Fruit fly (Drosophila melanogaster) whole organism, embryonic: ENCODE results near the gene Ets97D.

ENCODE experiments used
- ATbp ChIP-seq: fragments of 200-800 bp; sonication (Bioruptor generic); optimal IDR thresholded peaks from 2 replicates; lab custom pipeline; 2017; ENCODE audit warnings: missing biosample characterization, mild to moderate bottlenecking, missing genetic modification characterization, missing genetic modification reagents
- Awh ChIP-seq: fragments of 200-800 bp; sonication (Bioruptor generic); IDR thresholded peaks from 2 replicates; pipeline ENCODE4, ENCODE4 v1.3.6; 2022; ENCODE audit warnings: missing biosample characterization, missing genetic modification characterization
- B-H1 ChIP-seq: fragments of 200-800 bp; sonication (Bioruptor generic); IDR thresholded peaks from 3 replicates; pipeline ENCODE4 v1.3.6; 2022; ENCODE audit warnings: missing biosample characterization, missing genetic modification characterization
- CG10979 ChIP-seq: fragments of 200-800 bp; sonication (Bioruptor generic); optimal IDR thresholded peaks from 2 replicates; lab custom pipeline; 2018; ENCODE audit warnings: missing biosample characterization, mild to moderate bottlenecking, missing genetic modification characterization, moderate library complexity
- CG11456 ChIP-seq: fragments of 200-800 bp; sonication (Bioruptor generic); IDR thresholded peaks from 3 replicates; pipeline ENCODE4 v1.3.6; 2022; ENCODE audit warnings: missing biosample characterization, missing genetic modification characterization
- CG11695 ChIP-seq: fragments of 200-800 bp; sonication (Bioruptor generic); IDR thresholded peaks from 3 replicates; pipeline ENCODE4 v1.3.6; 2022; ENCODE audit warnings: missing biosample characterization, missing genetic modification characterization
- CG11696 ChIP-seq: fragments of 200-800 bp; sonication (Bioruptor generic); IDR thresholded peaks from 2 replicates; pipeline ENCODE4 v1.3.6; 2022; ENCODE audit warnings: missing biosample characterization, missing genetic modification characterization
- CG12219 ChIP-seq: fragments of 200-800 bp; sonication (Bioruptor generic); optimal IDR thresholded peaks from 3 replicates; lab custom pipeline; 2018; ENCODE audit warnings: missing biosample characterization, mild to moderate bottlenecking, missing genetic modification characterization
- CG14014 ChIP-seq: fragments of 200-800 bp; sonication (Bioruptor generic); IDR thresholded peaks from 2 replicates; pipeline ENCODE4 v1.3.6; 2022; ENCODE audit warnings: missing biosample characterization, missing genetic modification characterization
- CG15269 ChIP-seq: fragments of 200-800 bp; sonication (Bioruptor generic); optimal IDR thresholded peaks from 2 replicates; lab custom pipeline; 2018; ENCODE audit warnings: missing biosample characterization, mild to moderate bottlenecking, missing genetic modification characterization, moderate library complexity
- CG15601 ChIP-seq: fragments of 200-800 bp; sonication (Bioruptor generic); optimal IDR thresholded peaks from 3 replicates; lab custom pipeline; 2019; ENCODE audit warnings: missing biosample characterization, mild to moderate bottlenecking, missing genetic modification characterization, moderate library complexity
- CG1647 ChIP-seq: fragments of 200-800 bp; sonication (Bioruptor generic); optimal IDR thresholded peaks from 3 replicates; lab custom pipeline; 2016; ENCODE audit warnings: missing biosample characterization, missing genetic modification characterization
- CG16779 ChIP-seq: fragments of 200-800 bp; sonication (Bioruptor generic); IDR thresholded peaks from 2 replicates; pipeline ENCODE4 v1.3.6; 2022; ENCODE audit warnings: missing biosample characterization, missing genetic modification characterization
- CG18764 ChIP-seq: fragments of 200-800 bp; sonication (Bioruptor generic); optimal IDR thresholded peaks from 3 replicates; lab custom pipeline; 2016; ENCODE audit warnings: missing biosample characterization, missing genetic modification characterization
- CG2116 ChIP-seq: fragments of 200-800 bp; sonication (Bioruptor generic); optimal IDR thresholded peaks from 3 replicates; lab custom pipeline; 2018; ENCODE audit warnings: missing biosample characterization, mild to moderate bottlenecking, missing genetic modification characterization
- CG2678 ChIP-seq: fragments of 200-800 bp; sonication (Bioruptor generic); optimal IDR thresholded peaks from 3 replicates; lab custom pipeline; 2019; ENCODE audit warnings: missing biosample characterization, mild to moderate bottlenecking, missing genetic modification characterization, moderate library complexity
- CG2712 ChIP-seq: fragments of 200-800 bp; optimal IDR thresholded peaks from 3 replicates; lab custom pipeline; 2019; ENCODE audit warnings: missing biosample characterization, mild to moderate bottlenecking, missing genetic modification characterization, moderate library complexity
- CG2889 ChIP-seq: fragments of 200-800 bp; sonication (Bioruptor generic); IDR thresholded peaks from 3 replicates; pipeline ENCODE4 v1.3.6; 2022; ENCODE audit warnings: missing biosample characterization, missing genetic modification characterization
- CG32532 ChIP-seq: fragments of 200-800 bp; sonication (Bioruptor generic); IDR thresholded peaks from 2 replicates; pipeline ENCODE4 v1.3.6; 2022; ENCODE audit warnings: missing biosample characterization, missing genetic modification characterization
- CG34224 ChIP-seq: fragments of 200-800 bp; sonication (Bioruptor generic); IDR thresholded peaks from 3 replicates; pipeline ENCODE4 v1.3.6; 2022; ENCODE audit warnings: missing biosample characterization, missing genetic modification characterization; ENCODE audit not compliant: partially characterized antibody
- CG4360 ChIP-seq: fragments of 200-800 bp; sonication (Bioruptor generic); IDR thresholded peaks from 2 replicates; pipeline ENCODE4 v1.3.6; 2022; ENCODE audit warnings: missing biosample characterization, missing genetic modification characterization
- CG4424 ChIP-seq: fragments of 200-800 bp; sonication (Bioruptor generic); optimal IDR thresholded peaks from 3 replicates; lab custom pipeline; 2016; ENCODE audit warnings: missing biosample characterization, missing genetic modification characterization
- CG4707 ChIP-seq: fragments of 200-800 bp; sonication (Bioruptor generic); optimal IDR thresholded peaks from 2 replicates; lab custom pipeline; 2018; ENCODE audit warnings: missing biosample characterization, mild to moderate bottlenecking, missing genetic modification characterization, moderate library complexity
- CG5245 ChIP-seq: fragments of 200-800 bp; sonication (Bioruptor generic); optimal IDR thresholded peaks from 3 replicates; lab custom pipeline; 2016; ENCODE audit warnings: missing biosample characterization, missing genetic modification characterization
- CG7839 ChIP-seq: fragments of 200-800 bp; sonication (Bioruptor generic); optimal IDR thresholded peaks from 3 replicates; lab custom pipeline; 2018; ENCODE audit warnings: missing biosample characterization, mild to moderate bottlenecking, missing genetic modification characterization, moderate library complexity
- CG8290 ChIP-seq, 3 experiments: fragments of 200-800 bp; sonication (Bioruptor generic); optimal IDR thresholded peaks; 2 replicates each; lab custom pipeline; 2016 to 2019; ENCODE audit warnings: missing biosample characterization in 3 of 3, missing genetic modification characterization in 3 of 3, mild to moderate bottlenecking in 2 of 3, moderate library complexity in 1 of 3
- CG9817 ChIP-seq: fragments of 200-800 bp; sonication (Bioruptor generic); optimal IDR thresholded peaks from 2 replicates; lab custom pipeline; 2018; ENCODE audit warnings: missing biosample characterization, mild to moderate bottlenecking, missing genetic modification characterization, moderate library complexity
- Fer2 ChIP-seq: fragments of 200-800 bp; sonication (Bioruptor generic); optimal IDR thresholded peaks from 2 replicates; lab custom pipeline; 2018; ENCODE audit warnings: missing biosample characterization, mild to moderate bottlenecking, missing genetic modification characterization, moderate library complexity
- HLHmδ ChIP-seq: fragments of 200-800 bp; sonication (Bioruptor generic); optimal IDR thresholded peaks from 2 replicates; lab custom pipeline; 2018; ENCODE audit warnings: missing biosample characterization, mild to moderate bottlenecking, missing genetic modification characterization, moderate library complexity
- Hand ChIP-seq: fragments of 200-800 bp; sonication (Bioruptor generic); optimal IDR thresholded peaks from 2 replicates; lab custom pipeline; 2017; ENCODE audit warnings: mild to moderate bottlenecking, missing biosample characterization, missing genetic modification reagents, missing genetic modification characterization
- Hr78 ChIP-seq, 2 experiments: fragments of 200-800 bp in 1 of 2; fragments of >200 bp in 1 of 2; sonication (Bioruptor generic) in 1 of 2; optimal IDR thresholded peaks; 2 replicates each; lab custom pipeline; 2017 to 2019; ENCODE audit warnings: missing biosample characterization in 2 of 2, missing genetic modification characterization in 2 of 2, mild to moderate bottlenecking in 1 of 2, moderate library complexity in 1 of 2
- Mad ChIP-seq: fragments of 200-800 bp; sonication (Bioruptor generic); optimal IDR thresholded peaks from 2 replicates; lab custom pipeline; 2016; ENCODE audit warnings: missing biosample characterization, missing genetic modification characterization
- Pdp1 ChIP-seq, 2 experiments: fragments of 200-800 bp; sonication (Bioruptor generic); optimal IDR thresholded peaks; 3 replicates each; lab custom pipeline; 2016; ENCODE audit warnings: missing biosample characterization in 2 of 2, missing genetic modification characterization in 2 of 2, mild to moderate bottlenecking in 1 of 2, moderate library complexity in 1 of 2
- Spps ChIP-seq: fragments of 200-800 bp; sonication (Bioruptor generic); optimal IDR thresholded peaks from 2 replicates; lab custom pipeline; 2018; ENCODE audit warnings: missing biosample characterization, mild to moderate bottlenecking, missing genetic modification characterization
- Ssrp ChIP-seq: fragments of 200-800 bp; sonication (Bioruptor generic); optimal IDR thresholded peaks from 2 replicates; lab custom pipeline; 2018; ENCODE audit warnings: missing biosample characterization, mild to moderate bottlenecking, missing genetic modification characterization, moderate library complexity
- al ChIP-seq: fragments of 200-800 bp; sonication (Bioruptor generic); IDR thresholded peaks from 2 replicates; pipeline ENCODE4 v1.3.6; 2022; ENCODE audit warnings: missing biosample characterization, missing genetic modification characterization
- cg ChIP-seq: fragments of 200-800 bp; sonication (Bioruptor generic); optimal IDR thresholded peaks from 3 replicates; lab custom pipeline; 2019; ENCODE audit warnings: missing biosample characterization, mild to moderate bottlenecking, missing genetic modification characterization, moderate library complexity
- disco-r ChIP-seq: fragments of 200-800 bp; sonication (Bioruptor generic); optimal IDR thresholded peaks from 2 replicates; lab custom pipeline; 2016; ENCODE audit warnings: missing biosample characterization, missing genetic modification characterization
- dmrt11E ChIP-seq: fragments of 200-800 bp; sonication (Bioruptor generic); optimal IDR thresholded peaks from 3 replicates; lab custom pipeline; 2018; ENCODE audit warnings: missing biosample characterization, mild to moderate bottlenecking, missing genetic modification characterization, moderate library complexity
- dpn ChIP-seq, 2 experiments: fragments of 200-800 bp; sonication (Bioruptor generic); optimal IDR thresholded peaks; 3 replicates each; lab custom pipeline; 2016; ENCODE audit warnings: missing biosample characterization in 2 of 2, missing genetic modification characterization in 2 of 2
- eve ChIP-seq, 2 experiments: fragments of >200 bp; optimal IDR thresholded peaks; 2 replicates each; lab custom pipeline; 2017; ENCODE audit warnings: missing biosample characterization in 2 of 2, missing genetic modification characterization in 2 of 2
- her ChIP-seq: fragments of 200-800 bp; sonication (Bioruptor generic); optimal IDR thresholded peaks from 2 replicates; lab custom pipeline; 2016; ENCODE audit warnings: missing biosample characterization, missing genetic modification characterization
- hkb ChIP-seq, 2 experiments: fragments of 200-800 bp in 1 of 2; fragments of >200 bp in 1 of 2; sonication (Bioruptor generic) in 1 of 2; IDR thresholded peaks in 1 of 2; optimal IDR thresholded peaks in 1 of 2; 2 replicates each; pipeline versions ENCODE4 v1.3.6 to Lab custom; 2017 to 2022; ENCODE audit warnings: missing biosample characterization in 1 of 2, missing genetic modification characterization in 1 of 2
- lbe ChIP-seq: fragments of 200-800 bp; sonication (Bioruptor generic); optimal IDR thresholded peaks from 2 replicates; lab custom pipeline; 2016; ENCODE audit warnings: missing biosample characterization, mild to moderate bottlenecking, missing genetic modification characterization
- onecut ChIP-seq: fragments of 200-800 bp; sonication (Bioruptor generic); IDR thresholded peaks from 2 replicates; pipeline ENCODE4 v1.3.6; 2022; ENCODE audit warnings: missing biosample characterization, missing genetic modification characterization
- otp ChIP-seq: fragments of 200-800 bp; sonication (Bioruptor generic); IDR thresholded peaks from 3 replicates; pipeline ENCODE4, ENCODE4 v1.3.6; 2022; ENCODE audit warnings: missing biosample characterization, missing genetic modification characterization
- sens ChIP-seq: fragments of 200-800 bp; sonication (Bioruptor generic); peaks from one replicate; lab custom pipeline; 2016; ENCODE audit warnings: missing biosample characterization, missing genetic modification characterization
- usp ChIP-seq: fragments of >200 bp; optimal IDR thresholded peaks from 2 replicates; lab custom pipeline; 2017; ENCODE audit warnings: missing biosample characterization, missing genetic modification characterization
- z ChIP-seq: fragments of 200-800 bp; sonication (Bioruptor generic); IDR thresholded peaks from 3 replicates; pipeline ENCODE4 v1.3.6; 2022; ENCODE audit warnings: missing biosample characterization, missing genetic modification characterization

The Ets97D gene

DNA sequence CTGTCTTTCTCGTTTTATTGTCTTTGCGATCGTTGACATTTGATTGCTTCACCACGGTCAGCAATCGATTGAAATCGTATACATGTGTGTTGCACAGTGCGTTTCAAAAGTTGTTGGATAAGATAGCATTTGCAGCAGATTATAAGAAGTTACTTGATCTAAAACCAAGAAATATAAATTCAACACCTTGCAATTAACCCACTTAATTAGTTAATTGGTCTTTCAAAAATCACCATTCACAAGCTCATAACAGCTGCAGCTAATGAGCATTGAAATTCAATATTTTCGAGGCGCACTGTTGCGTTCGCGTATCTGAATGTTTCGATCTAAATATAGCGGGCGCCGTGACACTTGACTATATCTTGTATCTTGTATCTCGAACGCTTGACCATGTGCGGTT lies 19.9 kb downstream of the Ets97D start:
- TF ChIP-seq B-H1 (GFP tag; lab: Robert Waterston, UW): no peak
- TF ChIP-seq CG1647 (GFP tag; lab: Kevin White, UChicago): no peak
- TF ChIP-seq Awh (GFP tag; lab: Robert Waterston, UW): peak; percentile 72
- no peak for TF ChIP-seq Mad (GFP tag; lab: Kevin White, UChicago)
- TF ChIP-seq CG2712 (tag; lab: Kevin White, UChicago): peak; percentile 19
- TF ChIP-seq CG8290 (GFP tag; optimal IDR thresholded peaks at IDR 0.05; lab: Kevin White, UChicago): no peak
- peak in 1 of 2 experiments; percentile 41 for TF ChIP-seq CG8290 (tag; optimal IDR thresholded peaks at IDR 0.05; lab: Kevin White, UChicago)
- peak; percentile 15 for TF ChIP-seq Ssrp
- TF ChIP-seq Hand (GFP tag; lab: Kevin White, UChicago): no peak
- TF ChIP-seq CG2116 (GFP tag; lab: Kevin White, UChicago): no peak
- peak; percentile 41 for TF ChIP-seq CG15601 (tag; lab: Kevin White, UChicago)
- peak; percentile 57 for TF ChIP-seq CG7839 (tag; lab: Kevin White, UChicago)
- peak; percentile 13 for TF ChIP-seq disco-r (GFP tag; lab: Kevin White, UChicago)
- TF ChIP-seq CG11695 (GFP tag; lab: Robert Waterston, UW): 0 out of 3 replicates have a peak, but pooled peaks have one; percentile 37
- TF ChIP-seq CG2678: peak; percentile 55
- no peak for TF ChIP-seq HLHmδ (GFP tag; lab: Kevin White, UChicago)
- no peak for TF ChIP-seq CG34224 (GFP tag; lab: Robert Waterston, UW)
- TF ChIP-seq her (GFP tag; lab: Kevin White, UChicago): no peak
- 0 out of 3 replicates have a peak, but pooled peaks have one; percentile 27 for TF ChIP-seq otp (GFP tag; lab: Robert Waterston, UW)
- TF ChIP-seq Spps (tag; lab: Kevin White, UChicago): no peak
- no peak for TF ChIP-seq z (GFP tag; lab: Robert Waterston, UW)
- peak in 1 of 2 experiments; percentile 51 for TF ChIP-seq dpn (GFP tag; optimal IDR thresholded peaks at IDR 0.05; lab: Kevin White, UChicago)
- peak; percentile 33; the same call in 1 of the 2 replicates for TF ChIP-seq CG14014
- TF ChIP-seq cg (GFP tag; lab: Kevin White, UChicago): peak; percentile 9
- no peak for TF ChIP-seq hkb (optimal IDR thresholded peaks at IDR 0.05; lab: Kevin White, UChicago)
- TF ChIP-seq hkb (GFP tag; IDR thresholded peaks at IDR 0.05; lab: Robert Waterston, UW): peak; percentile 55; the same call in 1 of the 2 replicates
- TF ChIP-seq eve (GFP tag; optimal IDR thresholded peaks at IDR 0.05; lab: Kevin White, UChicago): peak in 1 of 2 experiments; percentile 84
- peak; percentile 45 for TF ChIP-seq CG12219
- no peak for TF ChIP-seq CG2889
- TF ChIP-seq CG4360 (GFP tag; lab: Robert Waterston, UW): no peak
- TF ChIP-seq CG9817 (tag; lab: Kevin White, UChicago): peak; percentile 18
- peak; percentile 26; the same call in 1 of the 2 replicates for TF ChIP-seq CG32532 (GFP tag; lab: Robert Waterston, UW)
- peak; percentile 60 for TF ChIP-seq sens (GFP tag; lab: Kevin White, UChicago)
- peak; percentile 20 for TF ChIP-seq CG4707 (GFP tag; lab: Kevin White, UChicago)
- 0 out of 2 replicates have a peak, but pooled peaks have one; percentile 22 for TF ChIP-seq CG11696 (GFP tag; lab: Robert Waterston, UW)
- peak; percentile 33 for TF ChIP-seq dmrt11E (tag; lab: Kevin White, UChicago)
- no peak for TF ChIP-seq CG11456 (GFP tag; lab: Robert Waterston, UW)
- peak; percentile 25 for TF ChIP-seq CG4424 (GFP tag; lab: Kevin White, UChicago)
- no peak for TF ChIP-seq CG5245
- TF ChIP-seq Fer2 (tag; lab: Kevin White, UChicago): no peak
- peak; percentile 50 for TF ChIP-seq onecut (GFP tag; lab: Robert Waterston, UW)
- TF ChIP-seq CG15269 (tag; lab: Kevin White, UChicago): peak; percentile 66
- TF ChIP-seq Pdp1 (GFP tag; optimal IDR thresholded peaks at IDR 0.05; lab: Kevin White, UChicago): peak in 1 of 2 experiments; percentile 29
- peak; percentile 40 for TF ChIP-seq ATbp (GFP tag; lab: Kevin White, UChicago)
- TF ChIP-seq CG16779 (GFP tag; lab: Robert Waterston, UW): no peak
- peak in 1 of 2 experiments; percentile 40 for TF ChIP-seq Hr78 (GFP tag; optimal IDR thresholded peaks at IDR 0.05; lab: Kevin White, UChicago)
- peak; percentile 38 for TF ChIP-seq CG10979 (tag; lab: Kevin White, UChicago)
- TF ChIP-seq CG18764 (GFP tag; lab: Kevin White, UChicago): no peak
- TF ChIP-seq al: no peak
- no peak for TF ChIP-seq lbe
- TF ChIP-seq usp: no peak
